Worm (Caenorhabditis elegans): Measurements from ENCODE around the gene F02E11.4.
A peak's percentile ranks its signal among the peaks of the same experiment; 100 is the strongest.

Gene F02E11.4

ce11 chrII:3245836-3246235 lies 31.8 kb downstream of the F02E11.4 start, which contains the start of gene C17F4.7:
Gene C17F4.7 (minus strand): TSS chrII:3246015.
- TF ChIP-seq cebp-1 (GFP tag; IDR thresholded peaks at IDR 0.05): no peak
- TF ChIP-seq cebp-1 (tag; optimal IDR thresholded peaks at IDR 0.05): peak; percentile 14
- peak; percentile 94 for TF ChIP-seq nhr-80 (tag; optimal IDR thresholded peaks at IDR 0.05)
- TF ChIP-seq pha-4 (tag; optimal IDR thresholded peaks at IDR 0.05): no peak
- TF ChIP-seq tbp1 (GFP tag; optimal IDR thresholded peaks at IDR 0.05): peak; percentile 21
- TF ChIP-seq rec-8 (tag; optimal IDR thresholded peaks at IDR 0.05): no peak
- no peak for TF ChIP-seq die-1 (tag; optimal IDR thresholded peaks at IDR 0.05)
- TF ChIP-seq ztf-26 (tag; optimal IDR thresholded peaks at IDR 0.05): peak; percentile 6
- TF ChIP-seq madf-10 (tag; optimal IDR thresholded peaks at IDR 0.05): peak; percentile 11
- peak; percentile 50 for TF ChIP-seq atf-7 (tag; optimal IDR thresholded peaks at IDR 0.05)
- 0 out of 2 replicates have a peak, but pooled peaks have one; percentile 16 for TF ChIP-seq B0336.3 (GFP tag; IDR thresholded peaks at IDR 0.05)
- TF ChIP-seq ets-4 (GFP tag; optimal IDR thresholded peaks at IDR 0.05): peak; percentile 51
- TF ChIP-seq unc-62 (GFP tag; optimal IDR thresholded peaks at IDR 0.05): peak; percentile 47
- TF ChIP-seq attf-5 (GFP tag; optimal IDR thresholded peaks at IDR 0.05): peak; percentile 2
- 0 out of 2 replicates have a peak, but pooled peaks have one; percentile 40 for TF ChIP-seq pbrm-1 (GFP tag; IDR thresholded peaks at IDR 0.05)
- peak; percentile 29 for TF ChIP-seq ztf-22 (GFP tag; optimal IDR thresholded peaks at IDR 0.05)
- TF ChIP-seq snpc-4 (GFP tag; optimal IDR thresholded peaks at IDR 0.05): no peak
- TF ChIP-seq snpc-4 (tag; optimal IDR thresholded peaks at IDR 0.05): no peak
- TF ChIP-seq dox-1 (GFP tag; IDR thresholded peaks at IDR 0.05): peak; percentile 46

- TF ChIP-seq nhr-80 (tag; optimal IDR thresholded peaks at IDR 0.05): peak; percentile 74
- peak; percentile 43 for TF ChIP-seq nhr-90 (tag; optimal IDR thresholded peaks at IDR 0.05)
- TF ChIP-seq ztf-22 (GFP tag; optimal IDR thresholded peaks at IDR 0.05): no peak
- no peak for TF ChIP-seq hlh-26 (GFP tag; conservative IDR thresholded peaks at IDR 0.05)
- TF ChIP-seq Y53G8AR.9 (GFP tag; conservative IDR thresholded peaks at IDR 0.05): peak; percentile 47; the same call in 1 of the 2 replicates
Measured at ce11 chrII:3244758-3245157, 32.8 kb downstream of the F02E11.4 start.

ce11 chrII:3244070-3244469 lies 33.5 kb downstream of the F02E11.4 start, which contains the start of gene C17F4.12:
Gene C17F4.12 (minus strand): TSS chrII:3244170.
- TF ChIP-seq B0019.2 (GFP tag; conservative IDR thresholded peaks at IDR 0.05) (no peak), nhr-80 (tag; optimal IDR thresholded peaks at IDR 0.05) (no peak), F55B11.4 (tag; optimal IDR thresholded peaks at IDR 0.05; ENCODE audit: borderline replicate concordance, insufficient read depth) (no peak), F10E7.11 (tag; optimal IDR thresholded peaks at IDR 0.05) (no peak), tbp1 (GFP tag; optimal IDR thresholded peaks at IDR 0.05) (no peak), C17E4.6 (GFP tag; IDR thresholded peaks at IDR 0.05) (no peak), egl-44 (GFP tag; IDR thresholded peaks at IDR 0.05) (no peak), attf-5 (GFP tag; optimal IDR thresholded peaks at IDR 0.05) (no peak), B0035.1 (tag; optimal IDR thresholded peaks at IDR 0.05) (no peak), gei-17 (GFP tag; optimal IDR thresholded peaks at IDR 0.05) (no peak), ZK185.1 (tag; optimal IDR thresholded peaks at IDR 0.05; ENCODE audit: poor library complexity, severe bottlenecking) (no peak)

- TF ChIP-seq athp-1 (tag; optimal IDR thresholded peaks at IDR 0.05) (no peak), D2030.7 (GFP tag; IDR thresholded peaks at IDR 0.05) (no peak), B0035.1 (tag; optimal IDR thresholded peaks at IDR 0.05) (no peak), rec-8 (tag; optimal IDR thresholded peaks at IDR 0.05) (no peak), Y95B8A.8 (GFP tag; IDR thresholded peaks at IDR 0.05) (no peak), mxl-1 (tag; optimal IDR thresholded peaks at IDR 0.05) (no peak), ztf-3 (GFP tag; optimal IDR thresholded peaks at IDR 0.05) (no peak), ekl-4 (GFP tag; IDR thresholded peaks at IDR 0.05) (no peak), ceh-58 (GFP tag; IDR thresholded peaks at IDR 0.05) (no peak), egl-18 (GFP tag; IDR thresholded peaks at IDR 0.05) (no peak), Y56A3A.18 (GFP tag; IDR thresholded peaks at IDR 0.05) (no peak), B0336.3 (GFP tag; IDR thresholded peaks at IDR 0.05) (no peak), unc-130 (GFP tag; optimal IDR thresholded peaks at IDR 0.05) (no peak), atf-7 (tag; optimal IDR thresholded peaks at IDR 0.05) (no peak), lir-1 (GFP tag; conservative IDR thresholded peaks at IDR 0.05) (no peak), gei-17 (GFP tag; optimal IDR thresholded peaks at IDR 0.05) (no peak), efl-1 (GFP tag; optimal IDR thresholded peaks at IDR 0.05) (no peak), zim-3 (tag; optimal IDR thresholded peaks at IDR 0.05) (no peak)
Measured at ce11 chrII:3241842-3242241, 35.7 kb downstream of the F02E11.4 start.

Measured in whole organism, young adult.